Fruit fly (Drosophila melanogaster): Measurements from ENCODE around the gene CG2663.

CG2663 gene

dm6 chr3R:5367512-5368169, 36.3 kb downstream of the CG2663 start:
- TF ChIP-seq insv (optimal IDR thresholded peaks at IDR 0.05) (no peak), ttk (optimal IDR thresholded peaks at IDR 0.05) (no peak)

DNA sequence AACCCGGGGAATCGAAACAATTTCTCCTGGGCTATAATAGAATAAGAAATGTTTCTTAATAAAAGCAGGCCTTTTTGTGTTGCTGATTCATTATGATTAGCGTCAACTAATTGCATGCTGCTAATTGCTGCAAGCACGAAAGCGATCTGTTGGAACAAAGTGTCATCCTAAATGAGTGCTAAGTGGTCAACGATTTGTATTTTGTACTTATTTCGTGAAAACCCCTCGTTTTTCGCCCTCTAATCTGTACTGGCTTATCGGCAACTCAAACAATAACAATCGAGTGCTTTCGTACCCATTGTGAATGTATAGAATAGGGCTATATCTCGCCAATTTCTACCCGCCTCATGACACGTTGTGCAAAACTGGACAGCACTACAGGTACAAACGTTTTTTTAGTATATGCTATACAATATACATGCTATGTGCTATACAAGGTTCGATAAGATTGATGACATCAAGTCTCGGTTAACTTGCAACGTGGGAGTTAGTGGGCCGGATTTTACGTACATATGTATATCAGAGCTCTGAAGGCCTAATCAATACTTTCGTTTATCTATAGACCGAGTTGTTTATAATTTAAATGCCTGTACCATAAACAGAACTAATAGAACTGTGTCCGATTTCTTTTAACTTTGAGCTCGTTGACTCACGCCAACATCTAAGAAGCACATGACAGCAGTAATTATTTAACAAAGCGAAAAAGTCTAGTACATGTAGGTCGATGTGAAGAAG, 39.2 kb downstream of the CG2663 start:
- no peak for TF ChIP-seq h (optimal IDR thresholded peaks at IDR 0.05)
- TF ChIP-seq Myc (optimal IDR thresholded peaks at IDR 0.05): no peak
- no peak for TF ChIP-seq psq (optimal IDR thresholded peaks at IDR 0.05)
- TF ChIP-seq Sin3A (optimal IDR thresholded peaks at IDR 0.05): no peak
- TF ChIP-seq insv (optimal IDR thresholded peaks at IDR 0.05): no peak
- TF ChIP-seq ttk (optimal IDR thresholded peaks at IDR 0.05): no peak

DNA sequence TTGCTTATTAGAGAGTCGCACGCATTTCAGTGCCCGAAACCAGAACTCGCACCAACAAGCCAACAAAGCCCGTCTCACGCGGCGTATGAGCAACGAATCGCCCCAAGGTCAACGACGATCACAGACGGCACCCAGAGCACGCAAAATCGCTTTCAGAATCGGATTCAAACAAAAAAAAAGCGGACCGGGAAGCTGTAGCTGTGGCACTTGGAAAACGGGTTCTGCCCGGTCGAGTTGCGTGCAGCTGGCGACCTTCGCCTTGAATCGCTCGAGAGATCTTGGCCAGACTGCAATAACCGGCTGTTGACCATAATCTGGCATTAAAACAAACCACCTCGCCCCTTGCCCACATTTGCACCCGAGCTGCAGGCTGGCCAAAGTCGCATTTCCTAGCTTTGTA, 40.5 kb downstream of the CG2663 start:
- TF ChIP-seq h (optimal IDR thresholded peaks at IDR 0.05): no peak
- TF ChIP-seq psq (optimal IDR thresholded peaks at IDR 0.05): no peak
- no peak for TF ChIP-seq ttk (optimal IDR thresholded peaks at IDR 0.05)
- TF ChIP-seq Myc (optimal IDR thresholded peaks at IDR 0.05): no peak
- TF ChIP-seq Sin3A (optimal IDR thresholded peaks at IDR 0.05): no peak
- no peak for TF ChIP-seq insv (optimal IDR thresholded peaks at IDR 0.05)

- no peak for TF ChIP-seq psq (optimal IDR thresholded peaks at IDR 0.05)
- no peak for TF ChIP-seq Myc (optimal IDR thresholded peaks at IDR 0.05)
Measured at dm6 chr3R:5361681-5362319, 42.1 kb downstream of the CG2663 start.

DNA sequence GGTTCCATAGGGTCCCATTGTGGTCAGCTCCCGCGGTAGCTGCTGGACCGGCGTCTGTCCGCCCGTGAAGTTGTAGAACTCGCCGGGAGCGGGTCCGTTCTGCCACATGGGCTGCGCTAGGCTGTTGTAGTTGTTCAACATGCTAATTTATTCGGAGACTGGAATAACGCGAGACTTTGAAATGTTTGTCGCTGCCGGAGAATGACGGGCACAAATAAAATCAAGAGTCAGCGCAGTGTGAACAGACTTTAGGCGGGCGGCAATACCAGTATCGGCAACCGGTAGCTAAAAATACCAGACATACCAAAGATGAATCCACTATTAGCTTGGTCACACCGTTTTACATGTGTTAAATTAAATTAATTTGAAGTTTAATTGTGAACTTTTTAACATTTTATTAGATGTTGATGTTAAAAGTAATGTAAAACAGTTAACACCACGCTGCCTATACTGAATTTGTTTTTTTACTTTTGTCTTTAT, 46.0 kb downstream of the CG2663 start, which contains the start of gene Prosbeta7:
TSS of gene Prosbeta7 (minus strand) at position 430 of the 480 bp plus-strand sequence.
- TF ChIP-seq psq (optimal IDR thresholded peaks at IDR 0.05): no peak
- no peak for TF ChIP-seq Myc (optimal IDR thresholded peaks at IDR 0.05)
- TF ChIP-seq Sin3A (optimal IDR thresholded peaks at IDR 0.05): no peak
- TF ChIP-seq insv (optimal IDR thresholded peaks at IDR 0.05): no peak
- no peak for TF ChIP-seq h (optimal IDR thresholded peaks at IDR 0.05)

DNA sequence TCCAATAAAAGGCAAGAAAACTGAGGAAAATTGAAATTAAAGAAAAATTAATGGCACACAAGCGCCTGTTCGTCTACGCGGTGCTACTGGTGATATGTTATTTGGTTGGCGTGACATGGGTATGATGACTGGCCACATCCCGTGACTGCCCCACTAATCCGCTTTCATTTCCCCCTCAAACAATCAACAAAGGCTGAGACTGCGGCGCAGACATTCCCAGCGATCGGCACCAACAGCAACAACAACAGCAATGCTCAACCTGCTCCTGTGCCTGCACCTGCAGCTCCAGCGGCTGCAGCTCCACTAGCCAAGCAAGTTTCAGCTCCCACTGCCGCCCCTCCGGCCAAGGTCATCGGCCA, 48.8 kb downstream of the CG2663 start:
- no peak for TF ChIP-seq ttk (optimal IDR thresholded peaks at IDR 0.05)
- no peak for TF ChIP-seq Sin3A (optimal IDR thresholded peaks at IDR 0.05)
- no peak for TF ChIP-seq psq (optimal IDR thresholded peaks at IDR 0.05)
- no peak for TF ChIP-seq Myc (optimal IDR thresholded peaks at IDR 0.05)
- no peak for TF ChIP-seq insv (optimal IDR thresholded peaks at IDR 0.05)
- no peak for TF ChIP-seq h (optimal IDR thresholded peaks at IDR 0.05)

DNA sequence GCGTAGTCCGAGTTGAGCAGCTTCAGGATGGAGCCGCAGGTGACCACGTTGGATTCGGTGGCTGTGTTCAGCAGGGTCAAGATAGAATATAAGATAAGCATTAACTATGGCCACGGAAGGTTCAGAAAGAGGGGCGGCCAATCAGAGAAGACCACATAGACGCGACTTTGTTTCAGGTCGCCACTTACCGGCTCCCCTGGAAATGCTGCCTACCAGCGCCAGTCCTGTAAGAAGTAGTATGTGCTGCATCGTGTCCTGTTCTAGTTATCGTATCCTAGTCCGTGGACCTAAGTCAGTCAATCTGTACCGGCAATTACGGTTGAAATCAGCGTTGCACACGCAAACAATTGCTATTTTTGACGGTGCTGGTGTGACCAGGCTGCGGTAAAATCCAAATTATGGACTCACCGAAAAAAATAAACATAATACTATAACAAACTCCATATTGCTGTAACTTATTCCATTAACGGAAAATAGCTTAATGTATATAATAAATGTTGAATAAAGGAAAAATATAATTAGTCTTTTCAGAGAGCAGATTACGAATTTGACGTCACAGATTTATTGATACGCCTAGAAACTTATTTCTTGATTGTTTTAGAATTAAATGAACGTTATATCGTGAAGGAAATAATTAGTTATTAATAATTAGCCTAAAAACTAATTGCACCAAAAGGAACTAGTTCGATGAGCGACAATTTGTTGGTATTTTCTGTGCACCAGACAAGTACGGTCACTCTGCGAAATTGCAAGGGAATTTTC, 49.4 kb downstream of the CG2663 start, which contains the start of the genes CG11999 and CG1161:
TSS of gene CG11999 (minus strand) at position 375 of the 762 bp plus-strand sequence.
TSS of gene CG1161 (plus strand) at position 720 of the 762 bp plus-strand sequence.
- TF ChIP-seq ttk (optimal IDR thresholded peaks at IDR 0.05) (no peak), psq (optimal IDR thresholded peaks at IDR 0.05) (no peak), h (optimal IDR thresholded peaks at IDR 0.05) (no peak), Sin3A (optimal IDR thresholded peaks at IDR 0.05) (no peak), Myc (optimal IDR thresholded peaks at IDR 0.05) (no peak), insv (optimal IDR thresholded peaks at IDR 0.05) (no peak)
